Fruit fly (Drosophila melanogaster): ENCODE measurements around the gene CG43391.

dm6 chr3L:11593778-11594177, 13.0 kb upstream of the CG43391 start:
- TF ChIP-seq Crg-1 (GFP tag; optimal IDR thresholded peaks at IDR 0.05), result no peak
- TF ChIP-seq CG12768 (GFP tag; optimal IDR thresholded peaks at IDR 0.05), result peak; percentile 62
- no peak for TF ChIP-seq kay (GFP tag; ENCODE audit: borderline replicate concordance)
- TF ChIP-seq ovo (GFP tag; optimal IDR thresholded peaks at IDR 0.05), result no peak
- no peak for TF ChIP-seq bab1 (GFP tag; optimal IDR thresholded peaks at IDR 0.05)
- no peak for TF ChIP-seq Mnt (GFP tag; optimal IDR thresholded peaks at IDR 0.05)
- peak; percentile 81 for TF ChIP-seq CG33017 (tag; optimal IDR thresholded peaks at IDR 0.05)
- TF ChIP-seq cnc (optimal IDR thresholded peaks at IDR 0.05), result no peak
- peak; percentile 35 for TF ChIP-seq CG7101 (tag; optimal IDR thresholded peaks at IDR 0.05)
- TF ChIP-seq CG5204 (GFP tag; optimal IDR thresholded peaks at IDR 0.05), result no peak

Data from whole organism, adult.